Worm (Caenorhabditis elegans) whole organism, L4 larva: ENCODE measurements around the gene pbo-4.

ENCODE experiments used
- Y105C5A.15 ChIP-seq: fragments of 200-800 bp; sonication (Bioruptor generic); IDR thresholded peaks from 2 replicates; pipeline ENCODE4 v1.3.6; 2022; ENCODE audit warnings: missing genetic modification characterization, missing compliant biosample characterization
- ctbp-1 ChIP-seq: fragments of 200-800 bp; sonication (Bioruptor generic); IDR thresholded peaks from 2 replicates; pipeline ENCODE4 v1.3.6; 2022; ENCODE audit warnings: missing genetic modification reagents, missing genetic modification characterization, missing compliant biosample characterization
- daf-19 ChIP-seq: fragments of 200-800 bp; sonication (Bioruptor generic); conservative IDR thresholded peaks from 2 replicates; pipeline ENCODE4 v1.3.6; 2022; ENCODE audit warnings: missing genetic modification characterization, missing compliant biosample characterization
- daf-8 ChIP-seq: fragments of 200-800 bp; sonication (Bioruptor generic); IDR thresholded peaks from 2 replicates; pipeline ENCODE4 v1.3.6; 2022; ENCODE audit warnings: missing genetic modification characterization, missing compliant biosample characterization
- fkh-10 ChIP-seq: fragments of 150-350 bp; optimal IDR thresholded peaks from 2 replicates; lab custom pipeline; 2014; ENCODE audit warnings: missing biosample characterization, missing genetic modification reagents, missing genetic modification characterization
- mdl-1 ChIP-seq, 2 experiments: fragments of 150-350 bp in 1 of 2; sonication (generic microtip) in 1 of 2; optimal IDR thresholded peaks; 2 replicates each; lab custom pipeline; 2014 to 2017; ENCODE audit warnings: missing biosample characterization in 2 of 2, missing genetic modification characterization in 2 of 2
- mep-1 ChIP-seq: fragments of 150-350 bp; sonication (generic microtip); optimal IDR thresholded peaks from 3 replicates; lab custom pipeline; 2014; ENCODE audit warnings: missing biosample characterization, missing genetic modification characterization
- mes-2 ChIP-seq: sonication (generic microtip); optimal IDR thresholded peaks from 2 replicates; lab custom pipeline; 2016; ENCODE audit warnings: missing genotype, mild to moderate bottlenecking, missing genetic modification characterization, missing compliant biosample characterization; ENCODE audit not compliant: poor library complexity, severe bottlenecking
- mxl-2 ChIP-seq: fragments of 200-800 bp; sonication (Bioruptor generic); conservative IDR thresholded peaks from 2 replicates; pipeline ENCODE4 v1.3.6; 2022; ENCODE audit warnings: missing genetic modification reagents, missing genetic modification characterization, missing compliant biosample characterization
- nhr-11 ChIP-seq: fragments of 150-350 bp; optimal IDR thresholded peaks from 2 replicates; lab custom pipeline; 2014; ENCODE audit warnings: missing biosample characterization, missing genetic modification characterization
- nhr-237 ChIP-seq: sonication (generic microtip); optimal IDR thresholded peaks from 2 replicates; lab custom pipeline; 2017; ENCODE audit warnings: missing biosample characterization, missing genetic modification characterization
- nhr-28 ChIP-seq: fragments of 150-350 bp; optimal IDR thresholded peaks from 2 replicates; lab custom pipeline; 2014; ENCODE audit warnings: missing biosample characterization, missing genetic modification characterization
- zag-1 ChIP-seq: fragments of 150-350 bp; optimal IDR thresholded peaks from 2 replicates; lab custom pipeline; 2014; ENCODE audit warnings: missing biosample characterization, missing genetic modification characterization

- TF ChIP-seq zag-1 (no peak), mep-1 (tag; lab: Kevin White, UChicago) (no peak), mxl-2 (GFP tag; lab: Robert Waterston, UW) (no peak), fkh-10 (no peak), daf-19 (GFP tag; lab: Robert Waterston, UW) (no peak), nhr-28 (tag; lab: Kevin White, UChicago) (no peak), nhr-237 (tag; lab: Kevin White, UChicago) (no peak), nhr-11 (no peak), mdl-1 (tag; optimal IDR thresholded peaks at IDR 0.05; lab: Kevin White, UChicago) (no peak), Y105C5A.15 (GFP tag; lab: Robert Waterston, UW) (no peak), mes-2 (tag; lab: Kevin White, UChicago) (no peak), daf-8 (no peak), ctbp-1 (GFP tag; lab: Robert Waterston, UW) (no peak)
Observed at ce11 chrX:10951168-10951567, 2.8 kb upstream of the pbo-4 start, which contains the start of gene K09C8.7.
